Fruit fly (Drosophila melanogaster) whole organism, prepupa: ENCODE measurements around the gene CG2061.

Experiments
- Blimp-1 ChIP-seq: fragments of 200-800 bp; sonication (Bioruptor generic); optimal IDR thresholded peaks from 3 replicates; lab custom pipeline; 2017; ENCODE audit warnings: missing biosample characterization, missing genetic modification characterization, mild to moderate bottlenecking, moderate library complexity, missing genetic modification reagents
- Sox102F ChIP-seq: fragments of 200-800 bp; sonication (Bioruptor generic); optimal IDR thresholded peaks from 2 replicates; lab custom pipeline; 2016; ENCODE audit warnings: missing biosample characterization, mild to moderate bottlenecking, missing genetic modification characterization

DNA sequence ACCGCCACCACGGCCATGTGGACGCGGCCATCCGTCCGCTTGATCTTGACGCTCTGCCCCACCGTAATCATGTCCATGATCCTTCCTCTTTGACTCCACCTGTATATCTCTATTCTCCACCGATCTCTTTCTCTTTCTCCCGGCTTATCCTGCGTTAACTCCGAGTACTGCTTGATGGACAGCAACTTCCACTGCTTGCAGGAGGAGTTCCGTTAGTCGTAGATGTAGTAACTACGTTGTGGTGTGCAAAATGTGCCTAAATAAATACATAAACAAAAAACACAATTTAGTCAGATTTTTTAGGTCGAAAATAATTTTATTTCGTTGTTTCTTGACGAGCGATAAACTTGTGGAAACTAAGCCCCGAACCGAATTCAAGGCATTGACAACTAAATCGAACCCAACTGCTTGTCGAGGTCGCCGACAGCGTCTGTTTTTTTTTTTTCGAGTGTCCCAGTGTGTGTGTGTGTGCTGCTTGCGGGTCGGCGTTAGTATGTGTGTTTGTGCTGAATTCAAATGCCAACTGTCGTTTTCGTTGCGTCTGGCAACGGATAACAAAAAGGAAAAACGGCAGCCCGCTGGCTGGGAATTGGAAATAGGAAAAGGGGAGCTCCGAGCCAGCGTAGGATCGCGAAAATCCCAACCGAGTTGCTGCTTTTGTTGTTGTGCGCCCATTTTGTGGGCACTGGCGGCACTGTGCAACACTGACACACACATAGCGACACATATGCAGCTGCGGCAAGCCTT is 43.7 kb downstream of the CG2061 start:
- TF ChIP-seq Blimp-1 (GFP tag; lab: Kevin White, UChicago) (no peak), Sox102F (GFP tag; lab: Kevin White, UChicago) (no peak)
